Fruit fly (Drosophila melanogaster) whole organism, embryonic: ENCODE measurements around the gene CG6654.

Experiments
- Atf3 ChIP-seq: fragments of 200-800 bp; sonication (Bioruptor generic); optimal IDR thresholded peaks from 3 replicates; lab custom pipeline; 2016; ENCODE audit warnings: missing biosample characterization, missing genetic modification characterization
- Awh ChIP-seq: fragments of 200-800 bp; sonication (Bioruptor generic); IDR thresholded peaks from 2 replicates; pipeline ENCODE4, ENCODE4 v1.3.6; 2022; ENCODE audit warnings: missing biosample characterization, missing genetic modification characterization
- BEAF-32 ChIP-seq: fragments of 200-800 bp; sonication (Bioruptor generic); optimal IDR thresholded peaks from 3 replicates; lab custom pipeline; 2017; ENCODE audit warnings: missing biosample characterization, missing genetic modification characterization, mild to moderate bottlenecking, moderate library complexity, missing genetic modification reagents
- C15 ChIP-seq: fragments of 200-800 bp; sonication (Bioruptor generic); IDR thresholded peaks from 3 replicates; pipeline ENCODE4 v1.3.6; 2022; ENCODE audit warnings: missing biosample characterization, missing genetic modification characterization
- CG10147 ChIP-seq: fragments of 200-800 bp; sonication (Bioruptor generic); optimal IDR thresholded peaks from 2 replicates; lab custom pipeline; 2019; ENCODE audit warnings: missing biosample characterization, mild to moderate bottlenecking, missing genetic modification characterization, moderate library complexity
- CG13424 ChIP-seq: fragments of 200-800 bp; sonication (Bioruptor generic); optimal IDR thresholded peaks from 2 replicates; lab custom pipeline; 2019; ENCODE audit warnings: missing biosample characterization, mild to moderate bottlenecking, missing genetic modification characterization, moderate library complexity
- CG13894 ChIP-seq: fragments of 200-800 bp; sonication (Bioruptor generic); optimal IDR thresholded peaks from 3 replicates; lab custom pipeline; 2018; ENCODE audit warnings: missing biosample characterization, mild to moderate bottlenecking, missing genetic modification characterization, moderate library complexity
- CG15514 ChIP-seq: fragments of 200-800 bp; sonication (Bioruptor generic); optimal IDR thresholded peaks from 3 replicates; lab custom pipeline; 2017; ENCODE audit warnings: missing biosample characterization, missing genetic modification characterization, mild to moderate bottlenecking, moderate library complexity, missing genetic modification reagents
- CG1602 ChIP-seq: fragments of 200-800 bp; sonication (Bioruptor generic); optimal IDR thresholded peaks from 3 replicates; lab custom pipeline; 2016; ENCODE audit warnings: missing biosample characterization, missing genetic modification characterization
- CG17802 ChIP-seq: fragments of 200-800 bp; sonication (Bioruptor generic); optimal IDR thresholded peaks from 2 replicates; lab custom pipeline; 2018; ENCODE audit warnings: missing biosample characterization, mild to moderate bottlenecking, missing genetic modification characterization, moderate library complexity
- CG1792 ChIP-seq: fragments of 200-800 bp; sonication (Bioruptor generic); optimal IDR thresholded peaks from 2 replicates; lab custom pipeline; 2016; ENCODE audit warnings: missing biosample characterization, missing genetic modification characterization
- CG18599 ChIP-seq: fragments of 200-800 bp; sonication (Bioruptor generic); optimal IDR thresholded peaks from 3 replicates; lab custom pipeline; 2017; ENCODE audit warnings: missing biosample characterization, missing genetic modification characterization, mild to moderate bottlenecking, moderate library complexity, missing genetic modification reagents
- CG2199 ChIP-seq: fragments of 200-800 bp; sonication (Bioruptor generic); IDR thresholded peaks from 3 replicates; pipeline ENCODE4 v1.3.6; 2022; ENCODE audit warnings: missing biosample characterization, missing genetic modification characterization
- CG2678 ChIP-seq: fragments of 200-800 bp; sonication (Bioruptor generic); optimal IDR thresholded peaks from 3 replicates; lab custom pipeline; 2019; ENCODE audit warnings: missing biosample characterization, mild to moderate bottlenecking, missing genetic modification characterization, moderate library complexity
- CG34376 ChIP-seq: fragments of 200-800 bp; sonication (Bioruptor generic); optimal IDR thresholded peaks from 2 replicates; lab custom pipeline; 2018; ENCODE audit warnings: missing biosample characterization, mild to moderate bottlenecking, missing genetic modification characterization
- CG3995 ChIP-seq: fragments of 200-800 bp; sonication (Bioruptor generic); optimal IDR thresholded peaks from 3 replicates; lab custom pipeline; 2016; ENCODE audit warnings: missing biosample characterization, missing genetic modification characterization
- CG6254 ChIP-seq: fragments of 200-800 bp; sonication (Bioruptor generic); optimal IDR thresholded peaks from 3 replicates; lab custom pipeline; 2017; ENCODE audit warnings: mild to moderate bottlenecking, missing biosample characterization, missing genetic modification reagents, missing genetic modification characterization
- CG6791 ChIP-seq: fragments of 200-800 bp; sonication (Bioruptor generic); IDR thresholded peaks from 3 replicates; pipeline ENCODE4 v1.3.6; 2022; ENCODE audit warnings: missing biosample characterization, missing genetic modification characterization; ENCODE audit not compliant: partially characterized antibody
- CG7963 ChIP-seq: fragments of 200-800 bp; sonication (Bioruptor generic); IDR thresholded peaks from 3 replicates; pipeline ENCODE4 v1.3.6; 2022; ENCODE audit warnings: missing biosample characterization, missing genetic modification characterization; ENCODE audit not compliant: partially characterized antibody
- CG9727 ChIP-seq: fragments of 200-800 bp; sonication (Bioruptor generic); optimal IDR thresholded peaks from 3 replicates; lab custom pipeline; 2017; ENCODE audit warnings: missing biosample characterization, mild to moderate bottlenecking, missing genetic modification characterization
- Dbx ChIP-seq: fragments of 200-800 bp; sonication (Bioruptor generic); IDR thresholded peaks from 3 replicates; pipeline ENCODE4 v1.3.6; 2022; ENCODE audit warnings: missing biosample characterization, missing genetic modification characterization
- Dfd ChIP-seq, 2 experiments: fragments of >200 bp; optimal IDR thresholded peaks; 2 replicates each; lab custom pipeline; 2017; ENCODE audit warnings: missing biosample characterization in 2 of 2, missing genetic modification characterization in 2 of 2
- Eip74EF ChIP-seq, 2 experiments: fragments of 200-800 bp in 1 of 2; fragments of >200 bp in 1 of 2; sonication (Bioruptor generic) in 1 of 2; optimal IDR thresholded peaks; 2 replicates each; lab custom pipeline; 2017 to 2019; ENCODE audit warnings: missing biosample characterization in 2 of 2, missing genetic modification characterization in 2 of 2, mild to moderate bottlenecking in 1 of 2, moderate library complexity in 1 of 2
- Ets97D ChIP-seq: fragments of 200-800 bp; sonication (Bioruptor generic); optimal IDR thresholded peaks from 3 replicates; lab custom pipeline; 2016; ENCODE audit warnings: missing biosample characterization, missing genetic modification characterization
- Hmr ChIP-seq: fragments of 200-800 bp; sonication (Bioruptor generic); optimal IDR thresholded peaks from 3 replicates; lab custom pipeline; 2017; ENCODE audit warnings: mild to moderate bottlenecking, missing biosample characterization, missing genetic modification reagents, missing genetic modification characterization
- Jarid2 ChIP-seq: fragments of 200-800 bp; sonication (Bioruptor generic); optimal IDR thresholded peaks from 3 replicates; lab custom pipeline; 2017; ENCODE audit warnings: mild to moderate bottlenecking, missing biosample characterization, missing genetic modification reagents, missing genetic modification characterization
- Mad ChIP-seq: fragments of 200-800 bp; sonication (Bioruptor generic); optimal IDR thresholded peaks from 2 replicates; lab custom pipeline; 2016; ENCODE audit warnings: missing biosample characterization, missing genetic modification characterization
- Myb ChIP-seq: fragments of 200-800 bp; sonication (Bioruptor generic); optimal IDR thresholded peaks from 2 replicates; lab custom pipeline; 2016; ENCODE audit warnings: missing biosample characterization, missing genetic modification characterization
- NFAT ChIP-seq: fragments of 200-800 bp; sonication (Bioruptor generic); IDR thresholded peaks from 2 replicates; pipeline ENCODE4 v1.3.6; 2022; ENCODE audit warnings: missing biosample characterization, missing genetic modification characterization
- Nf-YB ChIP-seq: fragments of 200-800 bp; sonication (Bioruptor generic); optimal IDR thresholded peaks from 3 replicates; lab custom pipeline; 2019; ENCODE audit warnings: missing biosample characterization, mild to moderate bottlenecking, missing genetic modification characterization, moderate library complexity
- Pdp1 ChIP-seq, 2 experiments: fragments of 200-800 bp; sonication (Bioruptor generic); optimal IDR thresholded peaks; 3 replicates each; lab custom pipeline; 2016; ENCODE audit warnings: missing biosample characterization in 2 of 2, missing genetic modification characterization in 2 of 2, mild to moderate bottlenecking in 1 of 2, moderate library complexity in 1 of 2
- Side ChIP-seq: fragments of 200-800 bp; sonication (Bioruptor generic); optimal IDR thresholded peaks from 2 replicates; lab custom pipeline; 2016; ENCODE audit warnings: missing biosample characterization, missing genetic modification characterization
- ac ChIP-seq: fragments of 200-800 bp; sonication (Bioruptor generic); optimal IDR thresholded peaks from 3 replicates; lab custom pipeline; 2017; ENCODE audit warnings: missing biosample characterization, mild to moderate bottlenecking, missing genetic modification characterization
- al ChIP-seq: fragments of 200-800 bp; sonication (Bioruptor generic); IDR thresholded peaks from 2 replicates; pipeline ENCODE4 v1.3.6; 2022; ENCODE audit warnings: missing biosample characterization, missing genetic modification characterization
- chinmo ChIP-seq: fragments of 200-800 bp; sonication (Bioruptor generic); IDR thresholded peaks from 4 replicates; pipeline ENCODE4 v1.3.6; 2022; ENCODE audit warnings: missing biosample characterization, missing genetic modification characterization; ENCODE audit not compliant: partially characterized antibody
- disco-r ChIP-seq: fragments of 200-800 bp; sonication (Bioruptor generic); optimal IDR thresholded peaks from 2 replicates; lab custom pipeline; 2016; ENCODE audit warnings: missing biosample characterization, missing genetic modification characterization
- esg ChIP-seq: fragments of 200-800 bp; sonication (Bioruptor generic); conservative IDR thresholded peaks from 2 replicates; pipeline ENCODE4 v1.3.6; 2022; ENCODE audit warnings: missing biosample characterization, missing genetic modification characterization
- fru ChIP-seq: fragments of >200 bp; optimal IDR thresholded peaks from 2 replicates; lab custom pipeline; 2017
- gro ChIP-seq: fragments of 200-800 bp; sonication (Bioruptor generic); optimal IDR thresholded peaks from 2 replicates; lab custom pipeline; 2016; ENCODE audit warnings: missing biosample characterization, missing genetic modification characterization
- lmd ChIP-seq: fragments of 200-800 bp; sonication (Bioruptor generic); IDR thresholded peaks from 2 replicates; pipeline ENCODE4 v1.3.6; 2022; ENCODE audit warnings: missing biosample characterization, missing genetic modification characterization
- mam ChIP-seq: fragments of 200-800 bp; sonication (Bioruptor generic); optimal IDR thresholded peaks from 3 replicates; lab custom pipeline; 2016; ENCODE audit warnings: missing biosample characterization, missing genetic modification characterization
- mld ChIP-seq: fragments of 200-800 bp; sonication (Bioruptor generic); IDR thresholded peaks from 3 replicates; pipeline ENCODE4 v1.3.6; 2022; ENCODE audit warnings: missing biosample characterization, missing genetic modification characterization; ENCODE audit not compliant: partially characterized antibody
- pan ChIP-seq, 4 experiments: fragments of >200 bp in 3 of 4; fragments of 200-800 bp in 1 of 4; sonication (Bioruptor generic) in 1 of 4; optimal IDR thresholded peaks in 3 of 4; IDR thresholded peaks in 1 of 4; 2 replicates each; pipeline versions ENCODE4 v1.3.6 to Lab custom; 2017 to 2022; ENCODE audit warnings: missing biosample characterization in 2 of 4, missing genetic modification characterization in 2 of 4, mixed read lengths in 1 of 4
- salm ChIP-seq: fragments of 200-800 bp; sonication (Bioruptor generic); optimal IDR thresholded peaks from 2 replicates; lab custom pipeline; 2018; ENCODE audit warnings: missing biosample characterization, mild to moderate bottlenecking, missing genetic modification characterization
- sens ChIP-seq: fragments of 200-800 bp; sonication (Bioruptor generic); peaks from one replicate; lab custom pipeline; 2016; ENCODE audit warnings: missing biosample characterization, missing genetic modification characterization
- sqz ChIP-seq: fragments of 200-800 bp; sonication (Bioruptor generic); optimal IDR thresholded peaks from 3 replicates; lab custom pipeline; 2018; ENCODE audit warnings: missing biosample characterization, mild to moderate bottlenecking, missing genetic modification characterization
- twi ChIP-seq: fragments of 200-800 bp; optimal IDR thresholded peaks from 2 replicates; lab custom pipeline; 2019; ENCODE audit warnings: missing biosample characterization, mild to moderate bottlenecking, missing genetic modification characterization, moderate library complexity
- vvl ChIP-seq: fragments of 200-800 bp; sonication (Bioruptor generic); IDR thresholded peaks from 2 replicates; pipeline ENCODE4 v1.3.6; 2022; ENCODE audit warnings: missing biosample characterization, missing genetic modification characterization
- yki ChIP-seq: fragments of >200 bp; optimal IDR thresholded peaks from 3 replicates; lab custom pipeline; 2018
- zen ChIP-seq: fragments of 200-800 bp; sonication (Bioruptor generic); optimal IDR thresholded peaks from 3 replicates; lab custom pipeline; 2018; ENCODE audit warnings: missing biosample characterization, mild to moderate bottlenecking, missing genetic modification characterization, moderate library complexity
- zfh1 ChIP-seq: fragments of 200-800 bp; sonication (Bioruptor generic); IDR thresholded peaks from 3 replicates; pipeline ENCODE4 v1.3.6; 2022; ENCODE audit warnings: missing biosample characterization, missing genetic modification characterization

CG6654 gene

DNA sequence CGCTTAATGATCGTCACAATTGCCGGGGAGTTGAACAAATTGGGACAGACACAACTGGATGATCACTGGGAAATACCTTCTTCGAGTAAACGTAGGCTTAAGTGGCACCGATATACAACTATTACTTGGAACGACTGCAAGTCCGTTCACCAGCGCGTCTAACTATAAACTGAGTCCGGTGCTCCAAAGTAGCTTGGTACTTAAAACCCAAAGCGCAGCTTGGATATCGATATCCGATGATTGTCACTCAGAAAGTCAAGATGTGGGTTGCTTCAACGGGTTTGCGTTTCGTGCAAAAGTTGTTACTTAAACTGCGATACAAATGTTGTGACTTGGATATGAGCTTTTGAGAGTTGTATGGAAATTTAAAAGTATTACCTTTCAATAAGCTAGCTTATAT lies 7.2 kb downstream of the CG6654 start, which contains the start of gene Spn88Ea (continued):
- TF ChIP-seq esg (GFP tag; lab: Robert Waterston, UW) (no peak), yki (lab: Kevin White, UChicago) (no peak), CG1602 (GFP tag; lab: Kevin White, UChicago) (no peak), Eip74EF (GFP tag; optimal IDR thresholded peaks at IDR 0.05; lab: Kevin White, UChicago) (no peak), CG34376 (no peak), mam (no peak), Atf3 (GFP tag; lab: Kevin White, UChicago) (no peak), CG13424 (tag; lab: Kevin White, UChicago) (no peak), CG1792 (no peak), CG6254 (GFP tag; lab: Kevin White, UChicago) (no peak), NFAT (GFP tag; lab: Robert Waterston, UW) (no peak), CG17802 (tag; lab: Kevin White, UChicago) (peak; percentile 32), BEAF-32 (peak; percentile 40), Hmr (GFP tag; lab: Kevin White, UChicago) (no peak), sens (GFP tag; lab: Kevin White, UChicago) (peak; percentile 63), Ets97D (GFP tag; lab: Kevin White, UChicago) (no peak), CG2678 (tag; lab: Kevin White, UChicago) (no peak), ac (no peak), Side (no peak), pan (optimal IDR thresholded peaks at IDR 0.05; lab: Kevin White, UChicago) (no peak), pan (GFP tag; optimal IDR thresholded peaks at IDR 0.05 in 1 of 2, IDR thresholded peaks at IDR 0.05 in 1 of 2) (no peak), lmd (GFP tag; lab: Robert Waterston, UW) (no peak), mld (GFP tag; lab: Robert Waterston, UW) (no peak), Dfd (GFP tag; optimal IDR thresholded peaks at IDR 0.05; lab: Kevin White, UChicago) (no peak), Awh (GFP tag; lab: Robert Waterston, UW) (no peak), C15 (GFP tag; lab: Robert Waterston, UW) (no peak), CG18599 (GFP tag; lab: Kevin White, UChicago) (no peak), salm (no peak), zen (tag; lab: Kevin White, UChicago) (no peak), fru (lab: Kevin White, UChicago) (no peak), gro (GFP tag; lab: Kevin White, UChicago) (peak; percentile 22), Mad (no peak), Nf-YB (GFP tag; lab: Kevin White, UChicago) (no peak), Dbx (GFP tag; lab: Robert Waterston, UW) (no peak), al (GFP tag; lab: Robert Waterston, UW) (no peak), zfh1 (GFP tag; lab: Robert Waterston, UW) (no peak), twi (tag; lab: Kevin White, UChicago) (no peak), CG3995 (peak; percentile 96), CG10147 (no peak), disco-r (GFP tag; lab: Kevin White, UChicago) (no peak), Jarid2 (no peak), Myb (no peak)

- TF ChIP-seq Pdp1 (GFP tag; optimal IDR thresholded peaks at IDR 0.05; lab: Kevin White, UChicago) = peak in 1 of 2 experiments; percentile 48
- TF ChIP-seq CG2199 (GFP tag; lab: Robert Waterston, UW) = 0 out of 3 replicates have a peak, but pooled peaks have one; percentile 35
- TF ChIP-seq CG9727 (GFP tag; lab: Kevin White, UChicago) = no peak
- 0 out of 4 replicates have a peak, but pooled peaks have one; percentile 35 for TF ChIP-seq chinmo (GFP tag; lab: Robert Waterston, UW)
- peak; percentile 61; the same call in 1 of the 2 replicates for TF ChIP-seq vvl (GFP tag; lab: Robert Waterston, UW)
- TF ChIP-seq CG7963 (GFP tag; lab: Robert Waterston, UW) = 0 out of 3 replicates have a peak, but pooled peaks have one; percentile 19
- TF ChIP-seq sqz (GFP tag; lab: Kevin White, UChicago) = peak; percentile 61
- no peak for TF ChIP-seq CG15514 (GFP tag; lab: Kevin White, UChicago)
- no peak for TF ChIP-seq CG6791
- TF ChIP-seq sens (GFP tag; lab: Kevin White, UChicago) = peak; percentile 40
- TF ChIP-seq CG13894 (tag; lab: Kevin White, UChicago) = peak; percentile 20
These were observed 8.2 kb downstream of the CG6654 start for dm6 chr3R:15205223-15205622.
